Fruit fly (Drosophila melanogaster) Kc167 (cell line): ENCODE measurements around the gene CG31482.

ENCODE experiments used
- Myc ChIP-seq: fragments of >200 bp; optimal IDR thresholded peaks from 2 replicates; lab custom pipeline; 2017; ENCODE audit warnings: missing external identifiers
- Sin3A ChIP-seq: fragments of >200 bp; optimal IDR thresholded peaks from 2 replicates; lab custom pipeline; 2018; ENCODE audit warnings: missing external identifiers
- h ChIP-seq: fragments of >200 bp; optimal IDR thresholded peaks from 3 replicates; lab custom pipeline; 2018; ENCODE audit warnings: missing external identifiers
- insv ChIP-seq: fragments of >200 bp; optimal IDR thresholded peaks from 3 replicates; lab custom pipeline; 2018; ENCODE audit warnings: missing external identifiers
- psq ChIP-seq: fragments of >200 bp; optimal IDR thresholded peaks from 2 replicates; lab custom pipeline; 2017; ENCODE audit warnings: missing external identifiers
- ttk ChIP-seq: sonication (Bioruptor generic); optimal IDR thresholded peaks from 2 replicates; lab custom pipeline; 2017; ENCODE audit warnings: missing external identifiers

The CG31482 gene

dm6 chr3R:6646740-6647139, 45.7 kb downstream of the CG31482 start, which contains the start of gene Taf1:
TSS of gene Taf1 (plus strand) at chr3R:6646889.
- TF ChIP-seq insv, result no peak
- no peak for TF ChIP-seq Sin3A (lab: Kevin White, UChicago)
- TF ChIP-seq psq (lab: Kevin White, UChicago), result no peak
- TF ChIP-seq h (lab: Kevin White, UChicago), result no peak
- no peak for TF ChIP-seq ttk (lab: Kevin White, UChicago)
- no peak for TF ChIP-seq Myc (lab: Kevin White, UChicago)
